Worm (Caenorhabditis elegans) whole organism, mixed stage, embryonic: ENCODE measurements around the gene pqn-15.

ENCODE experiments used
- M03D4.4 ChIP-seq: sonication (generic microtip); optimal IDR thresholded peaks from 2 replicates; lab custom pipeline; 2017; ENCODE audit warnings: mild to moderate bottlenecking, missing genetic modification characterization, missing compliant biosample characterization
- ham-2 ChIP-seq: fragments of 200-800 bp; sonication (Bioruptor generic); optimal IDR thresholded peaks from 2 replicates; lab custom pipeline; 2018; ENCODE audit warnings: mild to moderate bottlenecking, missing genetic modification characterization, missing compliant biosample characterization
- mep-1 ChIP-seq: fragments of 150-350 bp; optimal IDR thresholded peaks from 2 replicates; lab custom pipeline; 2017; ENCODE audit warnings: missing biosample characterization, missing genetic modification reagents, missing genetic modification characterization, inconsistent platforms
- nhr-12 ChIP-seq: fragments of 150-350 bp; optimal IDR thresholded peaks from 2 replicates; lab custom pipeline; 2014; ENCODE audit warnings: missing biosample characterization, missing genetic modification characterization
- nhr-28 ChIP-seq: fragments of 150-350 bp; optimal IDR thresholded peaks from 2 replicates; lab custom pipeline; 2014; ENCODE audit warnings: missing biosample characterization, missing genetic modification characterization

DNA sequence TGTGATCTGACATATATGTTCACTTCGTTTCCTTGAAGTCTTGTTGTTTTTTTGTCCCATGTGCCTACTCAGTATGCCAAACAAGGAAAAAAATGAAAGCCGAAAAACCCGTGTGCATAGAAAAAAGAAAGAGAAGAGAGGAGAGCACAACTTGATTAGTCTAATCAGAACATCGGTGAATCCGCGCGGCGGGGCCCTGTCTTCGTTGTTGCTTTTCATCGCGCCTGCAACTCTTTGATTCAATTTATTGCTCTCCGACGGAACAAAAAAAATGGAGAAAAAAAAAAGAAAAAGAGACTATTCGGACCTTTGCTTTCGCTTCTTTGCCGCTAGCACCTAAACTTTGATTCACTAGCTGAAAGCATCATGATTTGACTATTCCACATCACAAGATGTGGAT lies 8.2 kb upstream of the pqn-15 start:
- TF ChIP-seq ham-2 (GFP tag; lab: Kevin White, UChicago) (no peak), mep-1 (tag; lab: Kevin White, UChicago) (no peak), nhr-28 (tag; lab: Kevin White, UChicago) (no peak), nhr-12 (no peak), M03D4.4 (tag; lab: Kevin White, UChicago) (no peak)
